Fruit fly (Drosophila melanogaster) whole organism, embryonic: ENCODE measurements around the gene hbt.
A peak's percentile ranks its signal among the peaks of the same experiment; 100 is the strongest.

Experiments used
- Asciz ChIP-seq: fragments of 200-800 bp; sonication (Bioruptor generic); optimal IDR thresholded peaks from 2 replicates; lab custom pipeline; 2017; ENCODE audit warnings: missing biosample characterization, mild to moderate bottlenecking, missing genetic modification characterization, missing genetic modification reagents
- Awh ChIP-seq: fragments of 200-800 bp; sonication (Bioruptor generic); IDR thresholded peaks from 2 replicates; pipeline ENCODE4, ENCODE4 v1.3.6; 2022; ENCODE audit warnings: missing biosample characterization, missing genetic modification characterization
- BEAF-32 ChIP-seq: fragments of 200-800 bp; sonication (Bioruptor generic); optimal IDR thresholded peaks from 3 replicates; lab custom pipeline; 2017; ENCODE audit warnings: missing biosample characterization, missing genetic modification characterization, mild to moderate bottlenecking, moderate library complexity, missing genetic modification reagents
- Bgb ChIP-seq: fragments of 200-800 bp; sonication (Bioruptor generic); IDR thresholded peaks from 2 replicates; pipeline ENCODE4 v1.3.6; 2022; ENCODE audit warnings: missing biosample characterization, missing genetic modification characterization; ENCODE audit not compliant: partially characterized antibody
- CG13287 ChIP-seq: fragments of 200-800 bp; sonication (Bioruptor generic); IDR thresholded peaks from 2 replicates; pipeline ENCODE4 v1.3.6; 2022; ENCODE audit warnings: missing biosample characterization, missing genetic modification characterization; ENCODE audit not compliant: partially characterized antibody
- CG14050 ChIP-seq: fragments of 200-800 bp; sonication (Bioruptor generic); IDR thresholded peaks from 3 replicates; pipeline ENCODE4 v1.3.6; 2022; ENCODE audit warnings: missing biosample characterization, missing genetic modification characterization
- CG15601 ChIP-seq: fragments of 200-800 bp; sonication (Bioruptor generic); optimal IDR thresholded peaks from 3 replicates; lab custom pipeline; 2019; ENCODE audit warnings: missing biosample characterization, mild to moderate bottlenecking, missing genetic modification characterization, moderate library complexity
- CG17802 ChIP-seq: fragments of 200-800 bp; sonication (Bioruptor generic); optimal IDR thresholded peaks from 2 replicates; lab custom pipeline; 2018; ENCODE audit warnings: missing biosample characterization, mild to moderate bottlenecking, missing genetic modification characterization, moderate library complexity
- CG18011 ChIP-seq: fragments of 200-800 bp; sonication (Bioruptor generic); optimal IDR thresholded peaks from 2 replicates; lab custom pipeline; 2017; ENCODE audit warnings: missing biosample characterization, missing genetic modification characterization, mild to moderate bottlenecking, moderate library complexity, missing genotype
- CG18476 ChIP-seq: fragments of 200-800 bp; sonication (Bioruptor generic); optimal IDR thresholded peaks from 2 replicates; lab custom pipeline; 2016; ENCODE audit warnings: missing biosample characterization, mild to moderate bottlenecking, missing genetic modification characterization
- CG2678 ChIP-seq: fragments of 200-800 bp; sonication (Bioruptor generic); optimal IDR thresholded peaks from 3 replicates; lab custom pipeline; 2019; ENCODE audit warnings: missing biosample characterization, mild to moderate bottlenecking, missing genetic modification characterization, moderate library complexity
- CG31365 ChIP-seq: fragments of 200-800 bp; sonication (Bioruptor generic); optimal IDR thresholded peaks from 2 replicates; lab custom pipeline; 2018; ENCODE audit warnings: missing biosample characterization, mild to moderate bottlenecking, missing genetic modification characterization
- CG32532 ChIP-seq: fragments of 200-800 bp; sonication (Bioruptor generic); IDR thresholded peaks from 2 replicates; pipeline ENCODE4 v1.3.6; 2022; ENCODE audit warnings: missing biosample characterization, missing genetic modification characterization
- CG33213 ChIP-seq: fragments of 200-800 bp; sonication (Bioruptor generic); optimal IDR thresholded peaks from 3 replicates; lab custom pipeline; 2016; ENCODE audit warnings: missing biosample characterization, missing genetic modification characterization
- CG33557 ChIP-seq: fragments of 200-800 bp; sonication (Bioruptor generic); optimal IDR thresholded peaks from 2 replicates; lab custom pipeline; 2019; ENCODE audit warnings: missing biosample characterization, mild to moderate bottlenecking, missing genetic modification characterization, moderate library complexity
- CG34422 ChIP-seq: fragments of 200-800 bp; sonication (Bioruptor generic); IDR thresholded peaks from 3 replicates; pipeline ENCODE4 v1.3.6; 2022; ENCODE audit warnings: missing biosample characterization, missing genetic modification characterization
- CG4854 ChIP-seq: fragments of 200-800 bp; sonication (Bioruptor generic); optimal IDR thresholded peaks from 2 replicates; lab custom pipeline; 2016; ENCODE audit warnings: missing biosample characterization, missing genetic modification characterization, inconsistent platforms
- CG6654 ChIP-seq: fragments of 200-800 bp; sonication (Bioruptor generic); optimal IDR thresholded peaks from 2 replicates; lab custom pipeline; 2017; ENCODE audit warnings: missing biosample characterization, mild to moderate bottlenecking, missing genetic modification characterization
- CG6854 ChIP-seq: fragments of 200-800 bp; sonication (Bioruptor generic); optimal IDR thresholded peaks from 3 replicates; lab custom pipeline; 2017; ENCODE audit warnings: missing biosample characterization, mild to moderate bottlenecking, missing genetic modification characterization
- CG8388 ChIP-seq: fragments of 200-800 bp; sonication (Bioruptor generic); optimal IDR thresholded peaks from 2 replicates; lab custom pipeline; 2019; ENCODE audit warnings: missing biosample characterization, mild to moderate bottlenecking, missing genetic modification characterization, moderate library complexity
- CG8944 ChIP-seq: fragments of 200-800 bp; sonication (Bioruptor generic); optimal IDR thresholded peaks from 3 replicates; lab custom pipeline; 2016; ENCODE audit warnings: missing biosample characterization, missing genetic modification characterization
- CG9437 ChIP-seq: fragments of 200-800 bp; sonication (Bioruptor generic); optimal IDR thresholded peaks from 2 replicates; lab custom pipeline; 2018; ENCODE audit warnings: missing biosample characterization, mild to moderate bottlenecking, missing genetic modification characterization
- CHES-1-like ChIP-seq: fragments of 200-800 bp; sonication (Bioruptor generic); optimal IDR thresholded peaks from 2 replicates; lab custom pipeline; 2016; ENCODE audit warnings: missing biosample characterization, missing genetic modification characterization
- CTCF ChIP-seq: fragments of 200-800 bp; sonication (Bioruptor generic); optimal IDR thresholded peaks from 2 replicates; lab custom pipeline; 2017; ENCODE audit warnings: missing biosample characterization, mild to moderate bottlenecking, missing genetic modification characterization, moderate library complexity
- CrebB ChIP-seq: fragments of 200-800 bp; sonication (Bioruptor generic); optimal IDR thresholded peaks from 3 replicates; lab custom pipeline; 2018; ENCODE audit warnings: missing biosample characterization, mild to moderate bottlenecking, missing genetic modification characterization
- D ChIP-seq, 2 experiments: fragments of 200-800 bp in 1 of 2; fragments of >200 bp in 1 of 2; sonication (Bioruptor generic) in 1 of 2; optimal IDR thresholded peaks; 2 replicates in 1 of 2; 3 replicates in 1 of 2; lab custom pipeline; 2017; ENCODE audit warnings: mild to moderate bottlenecking in 1 of 2, missing biosample characterization in 1 of 2, missing genetic modification characterization in 1 of 2, missing genetic modification reagents in 1 of 2
- Dip3 ChIP-seq: fragments of 200-800 bp; sonication (Bioruptor generic); optimal IDR thresholded peaks from 3 replicates; lab custom pipeline; 2016; ENCODE audit warnings: missing biosample characterization, missing genetic modification characterization
- Ets65A ChIP-seq: fragments of 200-800 bp; sonication (Bioruptor generic); peaks from one replicate; lab custom pipeline; 2016; ENCODE audit warnings: missing biosample characterization, missing genetic modification characterization
- HmgZ ChIP-seq: fragments of 200-800 bp; sonication (Bioruptor generic); optimal IDR thresholded peaks from 2 replicates; lab custom pipeline; 2018; ENCODE audit warnings: missing biosample characterization, mild to moderate bottlenecking, missing genetic modification characterization
- Mrtf ChIP-seq: fragments of 200-800 bp; sonication (Bioruptor generic); IDR thresholded peaks from 3 replicates; pipeline ENCODE4 v1.3.6; 2022; ENCODE audit warnings: missing biosample characterization, missing genetic modification characterization
- Myb ChIP-seq: fragments of 200-800 bp; sonication (Bioruptor generic); optimal IDR thresholded peaks from 2 replicates; lab custom pipeline; 2016; ENCODE audit warnings: missing biosample characterization, missing genetic modification characterization
- NfI ChIP-seq: fragments of 200-800 bp; sonication (Bioruptor generic); optimal IDR thresholded peaks from 3 replicates; lab custom pipeline; 2018; ENCODE audit warnings: missing biosample characterization, mild to moderate bottlenecking, missing genetic modification characterization, moderate library complexity
- Sox100B ChIP-seq: fragments of 200-800 bp; sonication (Bioruptor generic); optimal IDR thresholded peaks from 3 replicates; lab custom pipeline; 2018; ENCODE audit warnings: missing biosample characterization, mild to moderate bottlenecking, missing genetic modification characterization
- Trl ChIP-seq, 3 experiments: fragments of >200 bp in 2 of 3; fragments of 200-800 bp in 1 of 3; sonication (Bioruptor generic) in 1 of 3; optimal IDR thresholded peaks; 2 replicates in 1 of 3; 3 replicates in 2 of 3; lab custom pipeline; 2016 to 2017; ENCODE audit warnings: missing biosample characterization in 1 of 3, missing genetic modification characterization in 1 of 3
- amos ChIP-seq: fragments of 200-800 bp; sonication (Bioruptor generic); IDR thresholded peaks from 2 replicates; pipeline ENCODE4 v1.3.6; 2022; ENCODE audit warnings: missing biosample characterization, missing genetic modification characterization; ENCODE audit not compliant: partially characterized antibody
- chinmo ChIP-seq: fragments of 200-800 bp; sonication (Bioruptor generic); IDR thresholded peaks from 4 replicates; pipeline ENCODE4 v1.3.6; 2022; ENCODE audit warnings: missing biosample characterization, missing genetic modification characterization; ENCODE audit not compliant: partially characterized antibody
- fd64A ChIP-seq: fragments of 200-800 bp; sonication (Bioruptor generic); optimal IDR thresholded peaks from 3 replicates; lab custom pipeline; 2018; ENCODE audit warnings: missing biosample characterization, mild to moderate bottlenecking, missing genetic modification characterization
- ftz-f1 ChIP-seq: fragments of 200-800 bp; sonication (Bioruptor generic); optimal IDR thresholded peaks from 2 replicates; lab custom pipeline; 2016; ENCODE audit warnings: missing biosample characterization, missing genetic modification characterization
- nau ChIP-seq: fragments of 200-800 bp; sonication (Bioruptor generic); optimal IDR thresholded peaks from 3 replicates; lab custom pipeline; 2017; ENCODE audit warnings: missing biosample characterization, mild to moderate bottlenecking, missing genetic modification characterization, missing genetic modification reagents
- sr ChIP-seq: fragments of 200-800 bp; sonication (Bioruptor generic); IDR thresholded peaks from 3 replicates; pipeline ENCODE4 v1.3.6; 2022; ENCODE audit warnings: missing biosample characterization, missing genetic modification characterization
- ssp ChIP-seq: fragments of 200-800 bp; sonication (Bioruptor generic); IDR thresholded peaks from 2 replicates; pipeline ENCODE4 v1.3.6; 2022; ENCODE audit warnings: missing biosample characterization, missing genetic modification characterization
- tap ChIP-seq: fragments of 200-800 bp; optimal IDR thresholded peaks from 3 replicates; lab custom pipeline; 2019; ENCODE audit warnings: missing biosample characterization, mild to moderate bottlenecking, missing genetic modification characterization, moderate library complexity

Gene hbt

dm6 chr2L:13349237-13349902 is 18.4 kb upstream of the hbt start:
- TF ChIP-seq CG33557 (GFP tag; lab: Kevin White, UChicago) (no peak), CG32532 (GFP tag; lab: Robert Waterston, UW) (0 out of 2 replicates have a peak, but pooled peaks have one; percentile 7), Asciz (GFP tag; lab: Kevin White, UChicago) (peak; percentile 35), CTCF (GFP tag; lab: Kevin White, UChicago) (peak; percentile 47), NfI (GFP tag; lab: Kevin White, UChicago) (no peak), CG6854 (GFP tag; lab: Kevin White, UChicago) (peak; percentile 23), Awh (GFP tag; lab: Robert Waterston, UW) (0 out of 2 replicates have a peak, but pooled peaks have one; percentile 17), nau (GFP tag; lab: Kevin White, UChicago) (no peak), Sox100B (peak; percentile 43), CG9437 (GFP tag; lab: Kevin White, UChicago) (peak; percentile 1), tap (tag; lab: Kevin White, UChicago) (peak; percentile 36), fd64A (GFP tag; lab: Kevin White, UChicago) (peak; percentile 29)

DNA sequence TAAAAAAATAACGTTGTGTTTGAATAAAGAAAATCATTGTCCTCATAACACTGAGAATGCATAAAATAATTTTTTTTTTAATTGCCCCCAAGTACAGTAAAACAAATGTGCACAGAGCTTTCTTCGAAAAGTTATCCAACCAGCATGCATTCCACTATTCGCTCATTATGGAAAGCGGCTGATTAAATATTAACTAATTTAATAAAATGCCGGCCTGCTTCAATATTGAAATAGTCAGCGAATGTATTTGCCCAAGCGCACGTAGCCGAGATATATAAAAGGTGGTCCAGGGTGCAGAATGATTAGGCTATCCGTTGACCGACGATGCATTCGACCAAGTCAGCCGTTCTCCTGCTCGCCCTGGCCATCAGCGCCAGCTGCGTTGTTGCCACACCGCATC is 16.6 kb upstream of the hbt start, which contains the start of gene CG16826:
TSS of gene CG16826 (plus strand) at position 301 of the 400 bp plus-strand sequence.
- TF ChIP-seq CHES-1-like (GFP tag; lab: Kevin White, UChicago) (no peak), CG15601 (tag; lab: Kevin White, UChicago) (no peak), CG14050 (GFP tag; lab: Robert Waterston, UW) (no peak)

- TF ChIP-seq CrebB (tag; lab: Kevin White, UChicago) (no peak), ftz-f1 (peak; percentile 13), Bgb (GFP tag; lab: Robert Waterston, UW) (no peak), CTCF (GFP tag; lab: Kevin White, UChicago) (peak; percentile 57), CG33213 (GFP tag; lab: Kevin White, UChicago) (no peak), BEAF-32 (GFP tag; lab: Kevin White, UChicago) (no peak), D (optimal IDR thresholded peaks at IDR 0.05; lab: Kevin White, UChicago) (no peak), D (GFP tag; optimal IDR thresholded peaks at IDR 0.05; lab: Kevin White, UChicago) (no peak), CG13287 (peak; percentile 33; the same call in 1 of the 2 replicates), Dip3 (no peak), Myb (GFP tag; lab: Kevin White, UChicago) (peak; percentile 80), CG9437 (GFP tag; lab: Kevin White, UChicago) (peak; percentile 99), CG18476 (GFP tag; lab: Kevin White, UChicago) (no peak), CG8944 (no peak), CG31365 (tag; lab: Kevin White, UChicago) (peak; percentile 73), Mrtf (GFP tag; lab: Robert Waterston, UW) (no peak), amos (peak; percentile 28; the same call in 1 of the 2 replicates), CG4854 (no peak)
These were observed 1.8 kb upstream of the hbt start for dm6 chr2L:13332736-13333135.

DNA sequence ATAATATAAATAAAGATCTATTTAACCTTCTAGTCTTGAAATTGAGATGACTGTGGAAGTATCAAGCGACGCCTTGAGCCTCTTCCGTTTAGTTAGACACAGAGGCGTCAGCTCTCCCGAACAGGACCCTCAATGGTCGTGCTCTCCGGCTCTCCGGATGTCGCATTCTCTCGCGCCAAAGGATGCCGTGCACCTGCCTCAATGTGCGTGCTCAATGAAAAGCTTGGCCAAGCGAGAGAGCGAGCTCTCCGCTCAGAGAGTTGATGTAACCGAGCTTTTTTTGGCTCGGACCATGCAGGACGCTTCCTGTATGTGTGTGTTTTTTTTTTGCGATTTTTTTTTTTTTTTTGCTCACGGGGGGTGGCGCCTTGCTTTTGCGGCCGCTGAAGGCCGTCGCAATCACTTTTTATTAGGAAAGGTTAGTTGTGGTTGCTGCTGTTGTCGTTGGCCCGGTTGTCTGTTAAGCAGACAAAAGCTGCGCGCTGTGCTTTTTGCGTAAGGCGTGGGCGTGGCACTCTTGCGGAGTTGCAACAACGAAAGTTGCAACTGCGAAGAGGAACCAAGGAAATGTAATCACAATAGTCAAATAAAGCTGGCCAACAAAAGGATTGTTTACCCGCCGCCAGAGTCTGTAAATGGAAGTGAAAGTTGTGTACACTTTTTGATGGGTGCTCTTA is 1.1 kb upstream of the hbt start:
- TF ChIP-seq CG2678 (no peak), sr (no peak), chinmo (GFP tag; lab: Robert Waterston, UW) (0 out of 4 replicates have a peak, but pooled peaks have one; percentile 23), CG8388 (GFP tag; lab: Kevin White, UChicago) (no peak), CG17802 (no peak), Ets65A (peak; percentile 71), ssp (GFP tag; lab: Robert Waterston, UW) (no peak), Trl (optimal IDR thresholded peaks at IDR 0.05; lab: Kevin White, UChicago) (peak; percentile 42 to 68), Trl (GFP tag; optimal IDR thresholded peaks at IDR 0.05; lab: Kevin White, UChicago) (no peak), HmgZ (tag; lab: Kevin White, UChicago) (no peak), CG18011 (GFP tag; lab: Kevin White, UChicago) (peak; percentile 94), CG34422 (GFP tag; lab: Robert Waterston, UW) (peak; percentile 56; the same call in 1 of the 3 replicates), CG6654 (GFP tag; lab: Kevin White, UChicago) (no peak)
